Fruit fly (Drosophila melanogaster): ENCODE measurements around the gene CG34041.

DNA sequence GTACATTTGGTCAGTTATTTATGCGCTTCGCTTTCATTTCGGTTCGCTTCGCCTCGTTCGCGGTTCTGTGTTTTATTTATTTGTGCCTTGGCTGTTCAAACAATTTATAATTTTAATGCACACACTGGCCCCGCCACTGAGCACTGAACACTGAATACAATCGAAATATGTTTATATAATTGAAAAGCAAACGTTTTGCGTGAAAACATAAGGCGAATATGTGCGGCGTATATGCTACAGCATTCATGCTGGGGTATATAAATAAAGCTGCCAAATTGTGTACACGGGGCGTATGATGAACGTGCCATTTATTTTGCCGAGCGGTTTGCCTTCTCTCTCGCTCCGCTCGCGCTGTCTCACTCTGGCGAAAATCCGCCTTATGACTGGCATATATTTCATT is 29.1 kb downstream of the CG34041 start:
- TF ChIP-seq Crg-1 (GFP tag; optimal IDR thresholded peaks at IDR 0.05), result no peak
- no peak for TF ChIP-seq bab1 (GFP tag; optimal IDR thresholded peaks at IDR 0.05)
- no peak for TF ChIP-seq Mnt (GFP tag; optimal IDR thresholded peaks at IDR 0.05)
- TF ChIP-seq CG33017 (tag; optimal IDR thresholded peaks at IDR 0.05), result no peak
- TF ChIP-seq CG14711 (tag; optimal IDR thresholded peaks at IDR 0.05), result no peak

All from whole organism, adult.